Fruit fly (Drosophila melanogaster): ENCODE data around the gene ng4.

dm6 chrX:3281958-3282357, 37.9 kb upstream of the ng4 start:
- TF ChIP-seq CG8478 (optimal IDR thresholded peaks at IDR 0.05) (no peak), CTCF (optimal IDR thresholded peaks at IDR 0.05) (no peak)
